Fruit fly (Drosophila melanogaster): ENCODE results near the gene CG6959.

DNA sequence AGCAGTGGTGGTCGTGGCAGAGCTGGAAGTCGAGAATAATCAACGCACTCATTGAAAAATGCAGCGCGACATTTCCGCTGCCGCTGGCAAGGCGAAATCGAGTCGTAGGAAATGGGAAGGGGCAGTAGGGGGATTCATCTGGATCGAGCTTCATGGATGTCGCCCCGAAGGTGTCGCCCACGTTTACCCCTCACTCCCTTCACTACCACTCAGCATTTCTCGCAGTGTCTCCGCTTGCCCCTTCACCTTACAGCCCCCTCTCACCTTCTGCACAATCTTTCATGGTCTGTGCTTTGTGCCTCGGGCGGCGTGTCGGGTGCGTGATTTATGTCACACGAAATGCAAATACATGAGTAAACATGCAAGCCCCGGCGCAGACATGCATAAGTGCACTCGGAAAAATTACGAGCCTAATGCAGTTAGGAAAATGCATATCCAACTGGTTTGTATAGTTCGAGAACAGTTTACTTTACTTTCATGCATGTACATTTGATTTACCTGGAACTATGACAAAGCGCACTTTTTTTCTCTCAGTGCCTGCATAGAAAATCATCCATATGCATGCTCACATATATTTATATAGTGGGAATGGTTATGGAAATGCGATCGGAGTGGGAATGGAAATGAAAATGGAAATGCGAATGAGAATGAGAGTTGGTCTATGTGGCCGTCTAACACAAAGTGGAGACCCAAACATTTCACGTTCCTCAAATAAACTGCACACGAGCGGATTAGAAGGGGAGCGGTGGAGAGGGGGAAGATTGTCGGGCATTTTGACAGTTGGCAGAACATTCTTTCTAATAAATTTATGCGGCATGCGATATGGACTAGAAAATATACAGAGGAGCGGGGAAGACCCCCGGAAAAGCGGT, 19.6 kb downstream of the CG6959 start:
- peak; percentile 92 for TF ChIP-seq Pif1A (GFP tag; optimal IDR thresholded peaks at IDR 0.05)
- peak; percentile 88 for TF ChIP-seq Pif1B (GFP tag; optimal IDR thresholded peaks at IDR 0.05)
- peak; percentile 83 for TF ChIP-seq CG9948 (tag; optimal IDR thresholded peaks at IDR 0.05)
